Fruit fly (Drosophila melanogaster) whole organism: Measurements from ENCODE around the gene CG4957.

ENCODE experiments used
- CG8478 ChIP-seq: fragments of >200 bp; optimal IDR thresholded peaks from 2 replicates; lab custom pipeline; 2018; ENCODE audit warnings: inconsistent platforms
- Dll ChIP-seq: fragments of >200 bp; optimal IDR thresholded peaks from 2 replicates; lab custom pipeline; 2017
- EcR ChIP-seq, 2 experiments: fragments of >200 bp; optimal IDR thresholded peaks; 2 replicates each; lab custom pipeline; 2017; ENCODE audit warnings: missing biosample characterization in 2 of 2, missing genetic modification characterization in 2 of 2, missing genetic modification reagents in 2 of 2
- pan ChIP-seq: fragments of >200 bp; optimal IDR thresholded peaks from 2 replicates; lab custom pipeline; 2017
- psq ChIP-seq: fragments of >200 bp; optimal IDR thresholded peaks from 2 replicates; lab custom pipeline; 2017
- usp ChIP-seq: fragments of >200 bp; optimal IDR thresholded peaks from 2 replicates; lab custom pipeline; 2017; ENCODE audit warnings: missing biosample characterization, missing genetic modification characterization, mixed read lengths

CG4957 gene

DNA sequence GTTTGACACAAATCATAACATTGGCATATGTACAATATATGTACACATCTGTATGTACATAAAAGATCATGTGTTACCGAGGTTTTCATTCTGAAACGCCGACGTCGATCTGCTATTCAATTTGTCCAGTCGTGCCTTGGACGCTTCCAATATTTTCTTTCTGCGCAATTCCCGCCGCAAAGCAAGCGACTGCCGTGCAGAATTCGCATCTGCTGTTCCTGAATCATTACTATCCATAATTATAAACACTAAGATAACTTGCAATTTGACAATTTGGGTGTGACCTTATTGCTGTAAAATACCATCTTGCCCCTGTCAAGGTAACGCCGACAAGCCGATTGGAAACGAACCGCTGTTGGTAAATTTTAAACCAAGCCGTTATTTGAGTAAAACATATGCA lies 43.1 kb downstream of the CG4957 start:
- TF ChIP-seq usp (GFP tag; lab: Kevin White, UChicago), result no peak
- TF ChIP-seq EcR (GFP tag; optimal IDR thresholded peaks at IDR 0.05; lab: Kevin White, UChicago), result no peak
- TF ChIP-seq pan, result no peak
- TF ChIP-seq psq (lab: Kevin White, UChicago), result no peak
- TF ChIP-seq Dll (lab: Kevin White, UChicago), result no peak

DNA sequence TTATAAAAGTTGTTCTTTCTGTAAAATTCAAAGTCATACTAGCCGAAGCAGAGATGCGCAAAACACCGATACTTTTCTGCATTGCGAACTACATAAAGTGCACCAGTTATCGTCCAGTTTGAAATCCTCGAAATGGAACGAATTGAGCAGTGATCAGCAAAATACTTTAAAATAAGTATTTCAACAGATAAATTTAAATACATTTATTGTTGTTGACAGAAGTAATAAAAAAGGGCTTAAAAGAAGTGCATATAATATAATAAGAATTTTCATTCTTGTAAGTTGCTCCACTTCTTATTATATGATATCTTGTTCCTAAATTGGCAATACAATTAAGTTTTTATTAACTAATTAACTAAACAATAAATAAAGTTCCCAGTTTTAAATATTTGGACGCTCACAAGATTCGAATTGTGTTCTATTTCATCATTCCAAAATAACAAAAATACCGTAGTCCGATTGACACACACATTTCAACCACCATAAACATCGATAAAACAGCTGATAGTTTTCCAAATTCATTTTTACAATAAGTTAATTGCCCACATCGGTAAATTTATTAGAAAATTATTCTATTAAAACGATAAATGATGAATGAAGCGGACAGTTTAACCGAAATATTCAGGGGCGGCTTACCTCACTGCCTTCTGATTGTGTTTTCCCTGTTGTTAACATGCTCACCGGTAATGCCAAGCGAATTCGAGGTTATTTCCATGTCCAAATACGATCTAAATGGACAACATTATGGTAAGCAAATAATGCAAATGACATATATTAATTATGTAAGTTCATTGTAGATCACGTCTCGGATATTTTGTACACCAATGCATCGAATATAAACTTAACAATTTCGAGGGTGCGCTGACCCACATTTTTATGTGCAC lies 45.9 kb downstream of the CG4957 start, which contains the start of the genes Usp14 and CG4972:
TSS of gene Usp14 (minus strand) at position 70 of the 884 bp plus-strand sequence.
TSS of gene CG4972 (plus strand) at position 466 of the 884 bp plus-strand sequence.
- TF ChIP-seq CG8478 (lab: Kevin White, UChicago), result no peak
- TF ChIP-seq psq (lab: Kevin White, UChicago), result no peak
- TF ChIP-seq Dll (lab: Kevin White, UChicago), result no peak

DNA sequence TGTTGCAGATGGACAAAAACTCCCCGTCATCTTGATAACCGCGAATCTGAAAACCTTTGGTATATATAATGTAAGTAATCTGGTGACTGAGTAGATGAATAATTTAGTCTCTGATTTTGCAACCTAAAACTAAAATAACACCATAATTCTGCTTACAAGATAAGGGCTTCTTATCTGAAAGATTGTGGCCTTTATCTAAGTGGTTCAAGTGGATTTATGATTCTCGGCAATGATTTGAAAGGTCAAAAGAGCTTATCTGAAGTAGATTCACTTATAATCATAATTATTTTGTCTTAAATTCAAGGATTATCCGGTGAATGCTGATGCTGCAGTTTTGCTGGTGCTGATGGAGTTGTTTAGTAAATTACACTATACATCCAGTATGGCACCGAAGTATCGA lies 47.2 kb downstream of the CG4957 start:
- TF ChIP-seq psq (lab: Kevin White, UChicago) (no peak), usp (GFP tag; lab: Kevin White, UChicago) (no peak), CG8478 (lab: Kevin White, UChicago) (no peak), pan (no peak), Dll (lab: Kevin White, UChicago) (no peak), EcR (GFP tag; optimal IDR thresholded peaks at IDR 0.05; lab: Kevin White, UChicago) (no peak)
